Worm (Caenorhabditis elegans) whole organism, young adult: ENCODE results near the gene B0454.6.

Experiments used
- B0035.1 ChIP-seq: sonication (generic microtip); optimal IDR thresholded peaks from 2 replicates; lab custom pipeline; 2016; ENCODE audit warnings: missing genetic modification characterization, mild to moderate bottlenecking, missing compliant biosample characterization, missing genotype, missing genetic modification reagents
- ama-1 ChIP-seq, 3 experiments: fragments of 150-350 bp in 1 of 3; sonication (generic microtip) in 2 of 3; optimal IDR thresholded peaks; 2 replicates each; lab custom pipeline; 2014 to 2018; ENCODE audit warnings: missing biosample characterization in 2 of 3, missing genetic modification characterization in 2 of 3, missing genetic modification reagents in 2 of 3
- attf-6 ChIP-seq: fragments of 200-800 bp; sonication (Bioruptor generic); IDR thresholded peaks from 2 replicates; pipeline ENCODE4 v1.3.6; 2022; ENCODE audit warnings: missing genetic modification reagents, missing genetic modification characterization, missing compliant biosample characterization
- dpff-1 ChIP-seq: sonication (generic microtip); optimal IDR thresholded peaks from 2 replicates; lab custom pipeline; 2017; ENCODE audit warnings: mild to moderate bottlenecking, missing genetic modification characterization, missing compliant biosample characterization
- egrh-3 ChIP-seq: fragments of 200-800 bp; sonication (Bioruptor generic); IDR thresholded peaks from 2 replicates; pipeline ENCODE4 v1.3.6; 2022; ENCODE audit warnings: missing genetic modification reagents, missing genetic modification characterization, missing compliant biosample characterization
- lin-35 ChIP-seq, 3 experiments: fragments of 150-350 bp in 2 of 3; sonication (generic microtip) in 1 of 3; optimal IDR thresholded peaks; 2 replicates each; lab custom pipeline; 2014 to 2018; ENCODE audit warnings: missing biosample characterization in 3 of 3, missing genetic modification characterization in 3 of 3, missing genetic modification reagents in 3 of 3
- pha-4 ChIP-seq: fragments of 150-350 bp; sonication (generic microtip); optimal IDR thresholded peaks from 2 replicates; lab custom pipeline; 2014; ENCODE audit warnings: missing biosample characterization, missing genetic modification reagents, missing genetic modification characterization
- sea-2 ChIP-seq: fragments of 200-800 bp; sonication (Bioruptor generic); IDR thresholded peaks from 2 replicates; pipeline ENCODE4 v1.3.6; 2022; ENCODE audit warnings: missing genetic modification characterization, missing compliant biosample characterization
- tbp1 ChIP-seq: fragments of 200-800 bp; sonication (Bioruptor generic); optimal IDR thresholded peaks from 2 replicates; lab custom pipeline; 2018; ENCODE audit warnings: mild to moderate bottlenecking, missing genetic modification characterization, missing compliant biosample characterization

- TF ChIP-seq attf-6 (GFP tag; lab: Robert Waterston, UW), result no peak
- TF ChIP-seq pha-4 (tag; lab: Kevin White, UChicago), result no peak
- no peak for TF ChIP-seq tbp1
- TF ChIP-seq sea-2 (GFP tag; lab: Robert Waterston, UW), result no peak
- no peak for TF ChIP-seq dpff-1 (tag; lab: Kevin White, UChicago)
- TF ChIP-seq B0035.1 (tag; lab: Kevin White, UChicago), result no peak
- TF ChIP-seq egrh-3 (GFP tag; lab: Robert Waterston, UW), result no peak
- no peak for TF ChIP-seq ama-1 (optimal IDR thresholded peaks at IDR 0.05; lab: Kevin White, UChicago)
- TF ChIP-seq ama-1 (GFP tag; optimal IDR thresholded peaks at IDR 0.05; lab: Kevin White, UChicago), result no peak
- no peak for TF ChIP-seq lin-35 (GFP tag; optimal IDR thresholded peaks at IDR 0.05; lab: Kevin White, UChicago)
Measured at ce11 chrII:3067447-3067846, 34.9 kb downstream of the B0454.6 start.
